Worm (Caenorhabditis elegans): ENCODE data around the gene F36A4.2.

DNA sequence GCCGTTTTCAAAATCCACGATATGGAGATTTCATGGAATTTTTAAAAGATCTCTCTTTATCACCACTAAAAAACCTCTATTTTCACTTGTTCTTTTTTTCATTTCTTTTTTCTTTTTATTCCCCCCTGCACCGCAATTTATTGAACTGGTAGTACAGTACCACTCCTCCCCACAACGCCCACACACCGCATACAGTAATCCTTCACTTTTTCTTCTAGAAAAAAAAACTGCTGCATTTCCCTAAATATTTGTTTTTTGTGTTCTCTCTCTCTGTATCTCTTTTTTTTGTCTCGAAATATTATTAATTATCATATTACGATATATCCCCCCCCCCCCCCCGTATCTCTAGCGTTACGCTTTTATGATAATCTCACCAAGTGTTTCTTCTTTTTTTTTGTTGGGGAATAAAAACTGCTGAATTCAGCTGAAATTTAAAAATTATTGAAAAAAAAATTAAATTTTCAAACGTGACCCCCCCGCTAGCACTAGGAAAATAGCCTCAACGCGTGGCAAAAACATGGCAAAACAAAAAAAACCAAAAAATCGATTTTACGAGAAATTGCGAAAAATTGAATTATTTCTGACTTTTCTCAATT lies 45.9 kb downstream of the F36A4.2 start, which contains the start of gene Y24D9B.1:
- TF ChIP-seq snpc-4 (GFP tag; optimal IDR thresholded peaks at IDR 0.05) = no peak
- TF ChIP-seq snpc-4 (tag; optimal IDR thresholded peaks at IDR 0.05) = no peak
- no peak for TF ChIP-seq F23B12.7 (tag; optimal IDR thresholded peaks at IDR 0.05; ENCODE audit: insufficient read depth)
